Worm (Caenorhabditis elegans) whole organism, early embryonic: ENCODE measurements around the gene gsr-1.
A peak's percentile ranks its signal among the peaks of the same experiment; 100 is the strongest.

ENCODE experiments used
- B0310.2 ChIP-seq: sonication (generic microtip); optimal IDR thresholded peaks from 2 replicates; lab custom pipeline; 2016; ENCODE audit warnings: mild to moderate bottlenecking, missing genetic modification characterization, missing compliant biosample characterization
- F13C5.2 ChIP-seq: sonication (generic microtip); optimal IDR thresholded peaks from 2 replicates; lab custom pipeline; 2017; ENCODE audit warnings: mild to moderate bottlenecking, missing genetic modification characterization, inconsistent platforms, missing compliant biosample characterization
- aly-1 ChIP-seq: sonication (generic microtip); optimal IDR thresholded peaks from 2 replicates; lab custom pipeline; 2016; ENCODE audit warnings: missing genetic modification characterization, missing compliant biosample characterization
- ama-1 ChIP-seq: fragments of 150-350 bp; optimal IDR thresholded peaks from 2 replicates; lab custom pipeline; 2014
- ceh-13 ChIP-seq: fragments of 200-800 bp; sonication (Bioruptor generic); optimal IDR thresholded peaks from 2 replicates; lab custom pipeline; 2018; ENCODE audit warnings: mild to moderate bottlenecking, missing genetic modification characterization, missing compliant biosample characterization
- ceh-36 ChIP-seq: sonication (generic microtip); optimal IDR thresholded peaks from 2 replicates; lab custom pipeline; 2016; ENCODE audit warnings: missing genetic modification characterization, inconsistent platforms, missing compliant biosample characterization
- ets-7 ChIP-seq: sonication (generic microtip); optimal IDR thresholded peaks from 2 replicates; lab custom pipeline; 2016; ENCODE audit warnings: missing genotype, missing genetic modification characterization, missing compliant biosample characterization
- flt-1 ChIP-seq: fragments of 200-800 bp; sonication (Bioruptor generic); IDR thresholded peaks from 2 replicates; pipeline ENCODE4 v1.3.6; 2022; ENCODE audit warnings: missing genetic modification characterization, missing compliant biosample characterization
- hmbx-1 ChIP-seq: sonication (generic microtip); optimal IDR thresholded peaks from 2 replicates; lab custom pipeline; 2016; ENCODE audit warnings: mild to moderate bottlenecking, missing genetic modification characterization, missing compliant biosample characterization
- hmg-4 ChIP-seq: fragments of 200-800 bp; sonication (Bioruptor generic); optimal IDR thresholded peaks from 2 replicates; lab custom pipeline; 2018; ENCODE audit warnings: mild to moderate bottlenecking, missing genetic modification characterization, missing compliant biosample characterization
- hnd-1 ChIP-seq: sonication (generic microtip); optimal IDR thresholded peaks from 2 replicates; lab custom pipeline; 2016; ENCODE audit warnings: missing genetic modification characterization, missing compliant biosample characterization
- pes-1 ChIP-seq: fragments of 200-800 bp; sonication (Bioruptor generic); IDR thresholded peaks from 2 replicates; pipeline ENCODE4 v1.3.6; 2022; ENCODE audit warnings: missing genetic modification reagents, missing genetic modification characterization, missing compliant biosample characterization
- scrt-1 ChIP-seq: fragments of 200-800 bp; sonication (Bioruptor generic); IDR thresholded peaks from 2 replicates; pipeline ENCODE4 v1.3.6; 2022; ENCODE audit warnings: missing genetic modification characterization, missing compliant biosample characterization
- sea-1 ChIP-seq: fragments of 200-800 bp; sonication (Bioruptor generic); conservative IDR thresholded peaks from 2 replicates; pipeline ENCODE4 v1.3.6; 2022; ENCODE audit warnings: missing genetic modification characterization, missing compliant biosample characterization
- tbx-11 ChIP-seq: fragments of 200-800 bp; sonication (Bioruptor generic); IDR thresholded peaks from 2 replicates; pipeline ENCODE4 v1.3.6; 2022; ENCODE audit warnings: missing genetic modification characterization, missing compliant biosample characterization
- tbx-37 ChIP-seq: fragments of 200-800 bp; sonication (Bioruptor generic); conservative IDR thresholded peaks from 2 replicates; pipeline ENCODE4 v1.3.6; 2022; ENCODE audit warnings: missing genetic modification reagents, missing genetic modification characterization, missing compliant biosample characterization
- tra-4 ChIP-seq: sonication (generic microtip); optimal IDR thresholded peaks from 2 replicates; lab custom pipeline; 2017; ENCODE audit warnings: missing genetic modification characterization, missing compliant biosample characterization

Gene gsr-1

DNA sequence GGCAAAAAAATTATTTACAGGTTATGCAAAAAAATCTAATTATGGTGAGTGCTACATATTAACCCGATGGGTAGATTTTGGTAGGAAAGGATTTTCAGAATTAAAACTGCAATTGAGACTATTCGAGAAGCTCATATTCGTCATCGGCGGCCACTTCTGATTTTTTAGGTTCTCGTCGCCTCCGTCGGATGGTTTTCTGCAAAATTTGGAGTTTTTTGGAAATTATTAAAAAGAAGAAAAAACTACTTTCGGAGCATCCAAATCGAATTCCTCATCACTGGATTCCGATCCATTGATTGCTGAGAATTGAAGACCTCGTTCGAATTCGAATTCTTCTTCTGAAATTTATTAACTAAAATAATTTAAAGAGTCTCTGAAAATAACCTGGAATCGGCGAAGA is 2.3 kb downstream of the gsr-1 start:
- no peak for TF ChIP-seq tbx-37 (GFP tag; lab: Robert Waterston, UW)
- no peak for TF ChIP-seq ceh-36 (tag; lab: Kevin White, UChicago)
- no peak for TF ChIP-seq hmbx-1 (tag; lab: Kevin White, UChicago)
- no peak for TF ChIP-seq ama-1 (lab: Kevin White, UChicago)
- no peak for TF ChIP-seq flt-1 (GFP tag; lab: Robert Waterston, UW)
- TF ChIP-seq F13C5.2: no peak
- no peak for TF ChIP-seq pes-1 (GFP tag; lab: Robert Waterston, UW)
- TF ChIP-seq ets-7 (tag; lab: Kevin White, UChicago): no peak
- no peak for TF ChIP-seq B0310.2 (tag; lab: Kevin White, UChicago)
- TF ChIP-seq hnd-1 (tag; lab: Kevin White, UChicago): no peak
- TF ChIP-seq aly-1 (tag; lab: Kevin White, UChicago): no peak
- no peak for TF ChIP-seq hmg-4 (GFP tag; lab: Kevin White, UChicago)
- TF ChIP-seq tra-4: no peak
- no peak for TF ChIP-seq scrt-1 (GFP tag; lab: Robert Waterston, UW)
- no peak for TF ChIP-seq sea-1 (GFP tag; lab: Robert Waterston, UW)
- no peak for TF ChIP-seq tbx-11 (GFP tag; lab: Robert Waterston, UW)

DNA sequence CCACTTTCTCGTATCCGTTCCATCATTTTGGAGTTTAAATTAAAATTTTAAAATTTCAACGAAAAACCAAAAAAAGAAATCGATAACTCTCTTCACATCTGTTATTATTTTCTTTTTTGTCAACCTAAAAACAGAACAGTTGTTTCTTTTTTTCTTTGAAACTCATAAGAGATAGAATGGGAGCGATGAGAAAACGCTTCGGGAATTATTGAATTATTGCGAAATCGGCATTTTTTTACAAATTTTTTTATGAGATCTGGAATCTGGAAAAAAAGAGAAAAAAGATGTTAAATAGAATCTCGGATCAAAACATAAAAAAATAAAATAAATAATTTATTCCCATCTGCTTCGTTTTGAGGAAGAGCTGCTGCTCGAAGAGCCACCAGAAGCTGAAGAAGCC is 6.8 kb downstream of the gsr-1 start, which contains the start of gene C46F11.5:
C46F11.5 (minus strand) TSS at position 128 of the 400 bp plus-strand sequence.
- TF ChIP-seq tra-4 (no peak), ets-7 (tag; lab: Kevin White, UChicago) (no peak), hmbx-1 (tag; lab: Kevin White, UChicago) (no peak)

DNA sequence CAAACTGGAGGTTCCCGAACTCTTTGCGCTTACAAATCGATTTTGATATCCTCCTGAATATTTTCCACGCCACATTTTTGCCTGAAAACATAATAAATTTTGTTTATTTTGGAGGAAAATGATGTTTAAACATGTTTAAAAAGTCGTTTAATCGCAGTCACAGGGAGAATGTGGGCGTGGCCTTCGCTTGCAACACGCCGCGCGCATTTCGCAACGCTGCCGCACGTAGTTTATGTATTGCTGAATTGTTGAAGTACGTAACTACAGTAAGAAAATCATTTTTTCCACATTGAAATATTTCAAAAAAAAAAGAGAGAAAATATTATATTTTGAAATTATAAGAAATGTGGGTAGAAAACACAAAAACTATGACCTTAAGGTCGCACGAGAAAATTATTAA is 13.5 kb downstream of the gsr-1 start, which contains the start of gene C46F11.4:
C46F11.4 (minus strand) TSS at position 81 of the 400 bp plus-strand sequence.
- peak; percentile 76 for TF ChIP-seq hnd-1 (tag; lab: Kevin White, UChicago)
- TF ChIP-seq aly-1 (tag; lab: Kevin White, UChicago): peak; percentile 51
- TF ChIP-seq ceh-13: peak; percentile 86
- peak; percentile 87 for TF ChIP-seq scrt-1 (GFP tag; lab: Robert Waterston, UW)
- peak; percentile 93 for TF ChIP-seq sea-1 (GFP tag; lab: Robert Waterston, UW)
- peak; percentile 86 for TF ChIP-seq ceh-36 (tag; lab: Kevin White, UChicago)
- TF ChIP-seq hmbx-1 (tag; lab: Kevin White, UChicago): peak; percentile 59
- TF ChIP-seq ama-1 (lab: Kevin White, UChicago): no peak
- peak; percentile 76 for TF ChIP-seq B0310.2 (tag; lab: Kevin White, UChicago)
- TF ChIP-seq pes-1 (GFP tag; lab: Robert Waterston, UW): peak; percentile 89
- peak; percentile 86 for TF ChIP-seq tbx-11 (GFP tag; lab: Robert Waterston, UW)
- peak; percentile 62 for TF ChIP-seq ets-7 (tag; lab: Kevin White, UChicago)
- peak; percentile 85 for TF ChIP-seq flt-1 (GFP tag; lab: Robert Waterston, UW)
- peak; percentile 92 for TF ChIP-seq F13C5.2
- TF ChIP-seq tra-4: peak; percentile 36
- peak; percentile 84 for TF ChIP-seq tbx-37 (GFP tag; lab: Robert Waterston, UW)
- TF ChIP-seq hmg-4 (GFP tag; lab: Kevin White, UChicago): peak; percentile 91

DNA sequence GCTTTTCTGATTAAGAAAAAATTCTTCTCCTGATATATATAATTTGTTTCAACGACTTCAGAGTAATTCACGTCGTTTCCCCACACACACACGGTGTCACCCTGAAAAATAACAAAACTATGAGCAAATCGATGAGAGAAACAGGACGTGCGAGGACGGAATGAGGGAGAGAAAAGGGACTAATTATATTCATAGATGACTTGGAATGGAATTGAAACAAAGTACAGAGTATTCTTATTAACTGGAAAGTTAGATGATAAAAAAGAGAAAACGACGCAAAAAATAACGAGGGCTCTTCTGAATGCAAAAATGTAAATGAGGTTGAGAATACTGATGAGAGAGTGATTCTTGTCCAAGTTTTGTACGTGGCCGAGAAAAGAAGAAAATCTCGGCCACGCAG is 19.6 kb downstream of the gsr-1 start, which contains the start of gene C46F11.6:
C46F11.6 (minus strand) TSS at position 101 of the 400 bp plus-strand sequence.
- TF ChIP-seq ceh-13 (no peak), hmbx-1 (tag; lab: Kevin White, UChicago) (no peak), aly-1 (tag; lab: Kevin White, UChicago) (no peak), tbx-37 (GFP tag; lab: Robert Waterston, UW) (no peak), hnd-1 (tag; lab: Kevin White, UChicago) (no peak), flt-1 (GFP tag; lab: Robert Waterston, UW) (no peak), sea-1 (GFP tag; lab: Robert Waterston, UW) (no peak), ets-7 (tag; lab: Kevin White, UChicago) (no peak), F13C5.2 (no peak), B0310.2 (tag; lab: Kevin White, UChicago) (no peak)

DNA sequence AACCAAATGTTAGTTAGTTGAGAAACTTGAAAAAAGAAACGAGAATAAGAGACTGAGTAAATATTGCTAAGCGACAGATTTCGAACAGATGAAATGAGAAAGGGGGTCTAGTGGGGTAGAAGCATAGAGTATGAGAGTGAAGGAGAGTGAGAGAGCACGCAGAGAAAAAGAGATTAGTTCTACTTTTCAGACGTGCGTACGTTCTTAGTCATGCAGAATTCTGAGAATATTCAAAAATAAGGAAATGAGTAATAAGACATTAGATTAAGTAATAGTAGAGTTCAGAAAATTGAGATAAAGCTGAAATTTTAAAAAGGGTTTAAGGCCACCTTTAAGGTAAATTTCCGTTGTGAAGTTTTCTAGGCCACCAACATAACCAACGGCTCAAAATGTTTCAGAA is 20.3 kb downstream of the gsr-1 start:
- TF ChIP-seq ceh-13 (no peak), ets-7 (tag; lab: Kevin White, UChicago) (no peak), flt-1 (GFP tag; lab: Robert Waterston, UW) (no peak), hnd-1 (tag; lab: Kevin White, UChicago) (no peak), sea-1 (GFP tag; lab: Robert Waterston, UW) (no peak), aly-1 (tag; lab: Kevin White, UChicago) (no peak), B0310.2 (tag; lab: Kevin White, UChicago) (peak; percentile 7)

DNA sequence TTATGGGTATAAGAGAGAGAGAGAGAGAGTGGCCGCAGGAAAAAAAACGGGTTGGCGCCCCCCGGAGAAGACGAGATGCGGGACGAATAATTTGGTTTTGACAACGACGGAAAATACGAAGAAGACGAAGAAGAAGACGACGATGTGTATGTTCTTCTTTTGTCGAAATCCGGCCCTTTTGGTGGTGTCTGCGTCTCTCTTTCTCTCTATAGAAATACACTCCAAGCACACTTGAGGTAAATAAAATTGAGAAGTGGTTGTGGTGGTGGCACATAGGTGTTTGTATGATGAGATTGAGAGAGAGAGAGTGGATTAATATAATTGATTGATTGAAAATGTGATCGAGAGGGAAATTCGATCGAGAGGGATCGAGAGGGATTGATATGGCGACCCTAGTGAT is 22.1 kb downstream of the gsr-1 start:
- TF ChIP-seq ceh-36 (tag; lab: Kevin White, UChicago): no peak
- TF ChIP-seq hnd-1 (tag; lab: Kevin White, UChicago): no peak
- TF ChIP-seq tra-4: no peak
- no peak for TF ChIP-seq hmg-4 (GFP tag; lab: Kevin White, UChicago)
- no peak for TF ChIP-seq B0310.2 (tag; lab: Kevin White, UChicago)
- TF ChIP-seq ets-7 (tag; lab: Kevin White, UChicago): no peak
- no peak for TF ChIP-seq flt-1 (GFP tag; lab: Robert Waterston, UW)
- TF ChIP-seq aly-1 (tag; lab: Kevin White, UChicago): no peak
- TF ChIP-seq pes-1 (GFP tag; lab: Robert Waterston, UW): no peak
- TF ChIP-seq ceh-13: no peak
- TF ChIP-seq tbx-37 (GFP tag; lab: Robert Waterston, UW): no peak

DNA sequence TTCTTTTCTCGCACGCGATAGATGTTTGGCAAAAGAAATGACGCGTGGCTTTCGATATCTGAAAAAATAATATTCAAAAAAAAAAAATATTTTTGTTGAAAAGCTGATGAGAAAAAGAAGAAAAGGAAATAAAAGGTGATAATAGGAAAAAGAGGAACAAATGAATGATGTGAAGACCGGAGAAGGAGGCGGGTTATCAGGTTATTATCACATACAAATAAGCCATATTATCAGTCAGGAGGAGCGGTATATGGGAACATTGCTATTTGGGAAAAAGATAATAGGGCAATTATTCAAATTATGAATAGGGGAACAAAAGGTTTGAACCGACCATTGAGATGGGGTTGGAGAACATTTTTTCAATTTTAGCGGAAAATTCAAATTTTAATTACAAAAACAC is 23.4 kb downstream of the gsr-1 start:
- TF ChIP-seq B0310.2 (tag; lab: Kevin White, UChicago) (no peak), aly-1 (tag; lab: Kevin White, UChicago) (no peak), scrt-1 (GFP tag; lab: Robert Waterston, UW) (no peak), hnd-1 (tag; lab: Kevin White, UChicago) (no peak), tbx-11 (GFP tag; lab: Robert Waterston, UW) (no peak)
